Worm (Caenorhabditis elegans) whole organism, young adult: Measurements from ENCODE around the gene T06E8.2.
A peak's percentile ranks its signal among the peaks of the same experiment; 100 is the strongest.

Source experiments
- B0336.3 ChIP-seq: fragments of 200-800 bp; sonication (Bioruptor generic); IDR thresholded peaks from 2 replicates; pipeline ENCODE4 v1.3.6; 2022; ENCODE audit warnings: missing genetic modification characterization, missing compliant biosample characterization
- F49E8.2 ChIP-seq: sonication (generic microtip); optimal IDR thresholded peaks from 3 replicates; lab custom pipeline; 2017; ENCODE audit warnings: missing genetic modification characterization, mild to moderate bottlenecking, missing compliant biosample characterization, antibody characterized with exemption, moderate library complexity; ENCODE audit not compliant: insufficient read depth
- F55B11.4 ChIP-seq: sonication (generic microtip); optimal IDR thresholded peaks from 2 replicates; lab custom pipeline; 2016; ENCODE audit warnings: missing compliant biosample characterization, missing genetic modification characterization, borderline replicate concordance; ENCODE audit not compliant: insufficient read depth
- K11D2.4 ChIP-seq: fragments of 200-800 bp; sonication (Bioruptor generic); IDR thresholded peaks from 2 replicates; pipeline ENCODE4 v1.3.6; 2022; ENCODE audit warnings: missing genetic modification reagents, missing genetic modification characterization, missing compliant biosample characterization
- K12H6.12 ChIP-seq: fragments of 200-800 bp; sonication (Bioruptor generic); optimal IDR thresholded peaks from 2 replicates; lab custom pipeline; 2018; ENCODE audit warnings: mild to moderate bottlenecking, missing genetic modification characterization, missing compliant biosample characterization
- T26A5.8 ChIP-seq: sonication (generic microtip); optimal IDR thresholded peaks from 2 replicates; lab custom pipeline; 2016; ENCODE audit warnings: missing genetic modification characterization, missing compliant biosample characterization
- Y67H2A.10 ChIP-seq: fragments of 200-800 bp; sonication (Bioruptor generic); conservative IDR thresholded peaks from 2 replicates; pipeline ENCODE4 v1.3.6; 2022; ENCODE audit warnings: missing genetic modification reagents, missing genetic modification characterization, missing compliant biosample characterization
- Y79H2A.3 ChIP-seq: fragments of 200-800 bp; sonication (Bioruptor generic); conservative IDR thresholded peaks from 2 replicates; pipeline ENCODE4 v1.3.6; 2022; ENCODE audit warnings: missing genetic modification reagents, missing genetic modification characterization, missing compliant biosample characterization
- attf-6 ChIP-seq: fragments of 200-800 bp; sonication (Bioruptor generic); IDR thresholded peaks from 2 replicates; pipeline ENCODE4 v1.3.6; 2022; ENCODE audit warnings: missing genetic modification reagents, missing genetic modification characterization, missing compliant biosample characterization
- cebp-1 ChIP-seq, 2 experiments: fragments of 200-800 bp in 1 of 2; sonication (Bioruptor generic) in 1 of 2; sonication (generic microtip) in 1 of 2; IDR thresholded peaks in 1 of 2; optimal IDR thresholded peaks in 1 of 2; 2 replicates each; pipeline versions ENCODE4 v1.3.6 to Lab custom; 2017 to 2022; ENCODE audit warnings: missing compliant biosample characterization in 2 of 2, missing genetic modification characterization in 2 of 2, mild to moderate bottlenecking in 1 of 2, missing genetic modification reagents in 1 of 2, moderate library complexity in 1 of 2
- dpl-1 ChIP-seq: fragments of 150-350 bp; optimal IDR thresholded peaks from 2 replicates; lab custom pipeline; 2014; ENCODE audit warnings: missing biosample characterization, missing genetic modification reagents, missing genetic modification characterization
- egl-18 ChIP-seq: fragments of 200-800 bp; sonication (Bioruptor generic); IDR thresholded peaks from 2 replicates; pipeline ENCODE4 v1.3.6; 2022; ENCODE audit warnings: missing genetic modification reagents, missing genetic modification characterization, missing compliant biosample characterization
- him-1 ChIP-seq: sonication (generic microtip); optimal IDR thresholded peaks from 2 replicates; lab custom pipeline; 2016; ENCODE audit warnings: missing genotype, missing genetic modification reagents, missing genetic modification characterization, missing compliant biosample characterization
- hlh-12 ChIP-seq: sonication (generic microtip); optimal IDR thresholded peaks from 2 replicates; lab custom pipeline; 2016; ENCODE audit warnings: missing genetic modification characterization, missing compliant biosample characterization
- hlh-26 ChIP-seq: fragments of 200-800 bp; sonication (Bioruptor generic); conservative IDR thresholded peaks from 2 replicates; pipeline ENCODE4 v1.3.6; 2022; ENCODE audit warnings: missing genetic modification reagents, missing genetic modification characterization, missing compliant biosample characterization
- lag-1 ChIP-seq: fragments of 200-800 bp; sonication (Bioruptor generic); IDR thresholded peaks from 2 replicates; pipeline ENCODE4 v1.3.6; 2022; ENCODE audit warnings: missing genetic modification reagents, missing genetic modification characterization, missing compliant biosample characterization
- let-526 ChIP-seq: fragments of 200-800 bp; sonication (Bioruptor generic); IDR thresholded peaks from 2 replicates; pipeline ENCODE4 v1.3.6; 2022; ENCODE audit warnings: missing genetic modification reagents, missing genetic modification characterization, missing compliant biosample characterization
- lin-26 ChIP-seq: fragments of 200-800 bp; sonication (Bioruptor generic); IDR thresholded peaks from 2 replicates; pipeline ENCODE4 v1.3.6; 2022; ENCODE audit warnings: missing genetic modification reagents, missing genetic modification characterization, missing compliant biosample characterization
- lin-54 ChIP-seq: fragments of 200-800 bp; sonication (Bioruptor generic); optimal IDR thresholded peaks from 2 replicates; lab custom pipeline; 2018; ENCODE audit warnings: mild to moderate bottlenecking, missing genetic modification characterization, missing compliant biosample characterization
- lsy-27 ChIP-seq: sonication (generic microtip); optimal IDR thresholded peaks from 2 replicates; lab custom pipeline; 2017; ENCODE audit warnings: missing genetic modification characterization, mild to moderate bottlenecking, missing compliant biosample characterization, antibody characterized with exemption, missing genotype, borderline replicate concordance; ENCODE audit not compliant: insufficient read depth
- nfya-2 ChIP-seq: fragments of 200-800 bp; sonication (Bioruptor generic); IDR thresholded peaks from 2 replicates; pipeline ENCODE4 v1.3.6; 2022; ENCODE audit warnings: missing genetic modification reagents, missing genetic modification characterization, missing compliant biosample characterization
- nhr-120 ChIP-seq: fragments of 200-800 bp; sonication (Bioruptor generic); IDR thresholded peaks from 2 replicates; pipeline ENCODE4 v1.3.6; 2022; ENCODE audit warnings: missing genetic modification characterization, missing compliant biosample characterization
- nhr-179 ChIP-seq: sonication (generic microtip); optimal IDR thresholded peaks from 2 replicates; lab custom pipeline; 2016; ENCODE audit warnings: mild to moderate bottlenecking, missing genetic modification characterization, missing compliant biosample characterization
- nhr-27 ChIP-seq: fragments of 200-800 bp; sonication (Bioruptor generic); optimal IDR thresholded peaks from 2 replicates; lab custom pipeline; 2018; ENCODE audit warnings: mild to moderate bottlenecking, missing genetic modification characterization, moderate library complexity, missing compliant biosample characterization
- nhr-80 ChIP-seq: sonication (generic microtip); optimal IDR thresholded peaks from 2 replicates; lab custom pipeline; 2016; ENCODE audit warnings: missing genetic modification characterization, missing compliant biosample characterization
- pbrm-1 ChIP-seq: fragments of 200-800 bp; sonication (Bioruptor generic); IDR thresholded peaks from 2 replicates; pipeline ENCODE4 v1.3.6; 2022; ENCODE audit warnings: missing genetic modification reagents, missing genetic modification characterization, missing compliant biosample characterization
- rcor-1 ChIP-seq: fragments of 200-800 bp; sonication (Bioruptor generic); IDR thresholded peaks from 2 replicates; pipeline ENCODE4 v1.3.6; 2022; ENCODE audit warnings: missing genetic modification reagents, missing genetic modification characterization, missing compliant biosample characterization
- repo-1 ChIP-seq: sonication (generic microtip); optimal IDR thresholded peaks from 2 replicates; lab custom pipeline; 2017; ENCODE audit warnings: mild to moderate bottlenecking, missing genetic modification characterization, missing compliant biosample characterization
- sea-2 ChIP-seq: fragments of 200-800 bp; sonication (Bioruptor generic); IDR thresholded peaks from 2 replicates; pipeline ENCODE4 v1.3.6; 2022; ENCODE audit warnings: missing genetic modification characterization, missing compliant biosample characterization
- snpc-1.3 ChIP-seq: sonication (generic microtip); optimal IDR thresholded peaks from 2 replicates; lab custom pipeline; 2017; ENCODE audit warnings: missing genetic modification characterization, mild to moderate bottlenecking, missing compliant biosample characterization, antibody characterized with exemption, moderate library complexity, missing genotype, missing genetic modification reagents; ENCODE audit not compliant: insufficient read depth
- snpc-4 ChIP-seq, 5 experiments: fragments of 150-350 bp in 1 of 5; sonication (generic microtip) in 4 of 5; optimal IDR thresholded peaks; 2 replicates each; lab custom pipeline; 2014 to 2018; ENCODE audit warnings: missing genetic modification characterization in 5 of 5, missing biosample characterization in 3 of 5, antibody characterized with exemption in 2 of 5, mild to moderate bottlenecking in 2 of 5, missing compliant biosample characterization in 2 of 5, missing genotype in 2 of 5, moderate library complexity in 2 of 5, missing genetic modification reagents in 1 of 5
- ztf-25 ChIP-seq: fragments of 200-800 bp; sonication (Bioruptor generic); IDR thresholded peaks from 2 replicates; pipeline ENCODE4 v1.3.6; 2022; ENCODE audit warnings: missing genetic modification reagents, missing genetic modification characterization, missing compliant biosample characterization
- ztf-3 ChIP-seq: fragments of 200-800 bp; sonication (Bioruptor generic); optimal IDR thresholded peaks from 2 replicates; lab custom pipeline; 2018; ENCODE audit warnings: mild to moderate bottlenecking, missing genetic modification characterization, missing compliant biosample characterization

The T06E8.2 gene

ce11 chrV:10036275-10036674, at the start of gene T06E8.2 (continued):
- TF ChIP-seq K12H6.12 = peak; percentile 31
- no peak for TF ChIP-seq nfya-2 (GFP tag; lab: Robert Waterston, UW)
- TF ChIP-seq T26A5.8 (tag; lab: Kevin White, UChicago) = no peak
- TF ChIP-seq lin-26 (GFP tag; lab: Robert Waterston, UW) = no peak
- no peak for TF ChIP-seq F55B11.4 (tag; lab: Kevin White, UChicago)

- TF ChIP-seq lag-1 (GFP tag; lab: Robert Waterston, UW) (no peak), nhr-179 (tag; lab: Kevin White, UChicago) (no peak), nhr-120 (GFP tag; lab: Robert Waterston, UW) (no peak), nhr-80 (tag; lab: Kevin White, UChicago) (no peak), dpl-1 (GFP tag; lab: Kevin White, UChicago) (no peak), repo-1 (no peak), F49E8.2 (tag; lab: Kevin White, UChicago) (no peak), cebp-1 (GFP tag; IDR thresholded peaks at IDR 0.05; lab: Robert Waterston, UW) (no peak), cebp-1 (tag; optimal IDR thresholded peaks at IDR 0.05; lab: Kevin White, UChicago) (no peak), nhr-27 (tag; lab: Kevin White, UChicago) (no peak), lsy-27 (tag; lab: Kevin White, UChicago) (no peak), sea-2 (no peak), hlh-26 (GFP tag; lab: Robert Waterston, UW) (no peak), attf-6 (GFP tag; lab: Robert Waterston, UW) (no peak), ztf-25 (GFP tag; lab: Robert Waterston, UW) (no peak)
Observed at ce11 chrV:10084864-10085263, 48.7 kb upstream of the T06E8.2 start, which contains the start of gene R04B5.6. Gene R04B5.6, plus strand, starts transcription at chrV:10085164.

ce11 chrV:10083999-10084468, 47.8 kb upstream of the T06E8.2 start, which contains the start of gene nhr-12:
Gene nhr-12, minus strand, starts transcription at chrV:10084049.
- TF ChIP-seq rcor-1 (no peak), nhr-80 (tag; lab: Kevin White, UChicago) (no peak)

- no peak for TF ChIP-seq let-526
- TF ChIP-seq pbrm-1 (GFP tag; lab: Robert Waterston, UW) = no peak
- no peak for TF ChIP-seq him-1 (tag; lab: Kevin White, UChicago)
- TF ChIP-seq lin-26 (GFP tag; lab: Robert Waterston, UW) = no peak
- TF ChIP-seq hlh-12 = no peak
- TF ChIP-seq snpc-4 (GFP tag; optimal IDR thresholded peaks at IDR 0.05; lab: Kevin White, UChicago) = no peak
- no peak for TF ChIP-seq snpc-4 (tag; optimal IDR thresholded peaks at IDR 0.05; lab: Kevin White, UChicago)
- no peak for TF ChIP-seq nhr-179 (tag; lab: Kevin White, UChicago)
- TF ChIP-seq ztf-3 (GFP tag; lab: Kevin White, UChicago) = no peak
- no peak for TF ChIP-seq snpc-1.3
- no peak for TF ChIP-seq K11D2.4 (GFP tag; lab: Robert Waterston, UW)
- no peak for TF ChIP-seq Y79H2A.3 (GFP tag; lab: Robert Waterston, UW)
- no peak for TF ChIP-seq B0336.3 (GFP tag; lab: Robert Waterston, UW)
- no peak for TF ChIP-seq Y67H2A.10
- no peak for TF ChIP-seq egl-18
- TF ChIP-seq lin-54 (GFP tag; lab: Kevin White, UChicago) = no peak
Observed at ce11 chrV:10081636-10082035, 45.4 kb upstream of the T06E8.2 start, which contains the start of gene nhr-205. Gene nhr-205, minus strand, starts transcription at chrV:10081776.
